Fruit fly (Drosophila melanogaster) whole organism, embryonic: ENCODE measurements around the gene COX5B.

Source experiments
- Blimp-1 ChIP-seq: fragments of 200-800 bp; sonication (Bioruptor generic); optimal IDR thresholded peaks from 3 replicates; lab custom pipeline; 2018; ENCODE audit warnings: missing biosample characterization, missing genetic modification characterization, mild to moderate bottlenecking, moderate library complexity, missing genetic modification reagents
- CG10431 ChIP-seq: fragments of 200-800 bp; sonication (Bioruptor generic); optimal IDR thresholded peaks from 3 replicates; lab custom pipeline; 2018; ENCODE audit warnings: missing biosample characterization, mild to moderate bottlenecking, missing genetic modification characterization
- CG10654 ChIP-seq: fragments of 200-800 bp; sonication (Bioruptor generic); optimal IDR thresholded peaks from 2 replicates; lab custom pipeline; 2016; ENCODE audit warnings: missing biosample characterization, missing genetic modification characterization
- CG10959 ChIP-seq: fragments of 200-800 bp; sonication (Bioruptor generic); IDR thresholded peaks from 2 replicates; pipeline ENCODE4 v1.3.6; 2022; ENCODE audit warnings: missing biosample characterization, missing genetic modification characterization
- CG11723 ChIP-seq: fragments of 200-800 bp; sonication (Bioruptor generic); optimal IDR thresholded peaks from 2 replicates; lab custom pipeline; 2017; ENCODE audit warnings: missing biosample characterization, mild to moderate bottlenecking, missing genetic modification characterization
- CG12659 ChIP-seq: fragments of 200-800 bp; sonication (Bioruptor generic); optimal IDR thresholded peaks from 3 replicates; lab custom pipeline; 2017; ENCODE audit warnings: mild to moderate bottlenecking, missing biosample characterization, missing genetic modification reagents, missing genetic modification characterization
- CG12769 ChIP-seq: fragments of 200-800 bp; sonication (Bioruptor generic); optimal IDR thresholded peaks from 2 replicates; lab custom pipeline; 2019; ENCODE audit warnings: missing biosample characterization, mild to moderate bottlenecking, missing genetic modification characterization, moderate library complexity
- CG13775 ChIP-seq: fragments of 200-800 bp; sonication (Bioruptor generic); optimal IDR thresholded peaks from 3 replicates; lab custom pipeline; 2017; ENCODE audit warnings: missing biosample characterization, mild to moderate bottlenecking, missing genetic modification characterization
- CG15696 ChIP-seq: fragments of 200-800 bp; sonication (Bioruptor generic); optimal IDR thresholded peaks from 2 replicates; lab custom pipeline; 2019; ENCODE audit warnings: missing biosample characterization, mild to moderate bottlenecking, missing genetic modification characterization, moderate library complexity
- CG17361 ChIP-seq: fragments of 200-800 bp; sonication (Bioruptor generic); IDR thresholded peaks from 3 replicates; pipeline ENCODE4 v1.3.6; 2022; ENCODE audit warnings: missing biosample characterization, missing genetic modification characterization
- CG17385 ChIP-seq: fragments of 200-800 bp; sonication (Bioruptor generic); optimal IDR thresholded peaks from 3 replicates; lab custom pipeline; 2018; ENCODE audit warnings: missing biosample characterization, mild to moderate bottlenecking, missing genetic modification characterization
- CG17829 ChIP-seq: fragments of 200-800 bp; optimal IDR thresholded peaks from 2 replicates; lab custom pipeline; 2019; ENCODE audit warnings: missing biosample characterization, mild to moderate bottlenecking, missing genetic modification characterization, moderate library complexity
- CG18599 ChIP-seq: fragments of 200-800 bp; sonication (Bioruptor generic); optimal IDR thresholded peaks from 3 replicates; lab custom pipeline; 2017; ENCODE audit warnings: missing biosample characterization, missing genetic modification characterization, mild to moderate bottlenecking, moderate library complexity, missing genetic modification reagents
- CG2116 ChIP-seq: fragments of 200-800 bp; sonication (Bioruptor generic); optimal IDR thresholded peaks from 3 replicates; lab custom pipeline; 2018; ENCODE audit warnings: missing biosample characterization, mild to moderate bottlenecking, missing genetic modification characterization
- CG2678 ChIP-seq: fragments of 200-800 bp; sonication (Bioruptor generic); optimal IDR thresholded peaks from 3 replicates; lab custom pipeline; 2019; ENCODE audit warnings: missing biosample characterization, mild to moderate bottlenecking, missing genetic modification characterization, moderate library complexity
- CG30020 ChIP-seq: fragments of 200-800 bp; optimal IDR thresholded peaks from 2 replicates; lab custom pipeline; 2019; ENCODE audit warnings: missing biosample characterization, mild to moderate bottlenecking, missing genetic modification characterization, moderate library complexity
- CG3407 ChIP-seq: fragments of 200-800 bp; sonication (Bioruptor generic); optimal IDR thresholded peaks from 2 replicates; lab custom pipeline; 2018; ENCODE audit warnings: missing biosample characterization, mild to moderate bottlenecking, missing genetic modification characterization
- CG5245 ChIP-seq: fragments of 200-800 bp; sonication (Bioruptor generic); optimal IDR thresholded peaks from 3 replicates; lab custom pipeline; 2016; ENCODE audit warnings: missing biosample characterization, missing genetic modification characterization
- CG6654 ChIP-seq: fragments of 200-800 bp; sonication (Bioruptor generic); optimal IDR thresholded peaks from 2 replicates; lab custom pipeline; 2017; ENCODE audit warnings: missing biosample characterization, mild to moderate bottlenecking, missing genetic modification characterization
- CG6765 ChIP-seq: fragments of 200-800 bp; sonication (Bioruptor generic); optimal IDR thresholded peaks from 3 replicates; lab custom pipeline; 2017; ENCODE audit warnings: missing biosample characterization, mild to moderate bottlenecking, missing genetic modification characterization
- CG6813 ChIP-seq: fragments of 200-800 bp; sonication (Bioruptor generic); optimal IDR thresholded peaks from 2 replicates; lab custom pipeline; 2017; ENCODE audit warnings: missing biosample characterization, missing genetic modification characterization, mild to moderate bottlenecking, moderate library complexity, missing genetic modification reagents
- CG7928 ChIP-seq: fragments of 200-800 bp; sonication (Bioruptor generic); optimal IDR thresholded peaks from 2 replicates; lab custom pipeline; 2017; ENCODE audit warnings: missing biosample characterization, mild to moderate bottlenecking, missing genetic modification characterization
- CG8924 ChIP-seq: fragments of 200-800 bp; optimal IDR thresholded peaks from 3 replicates; lab custom pipeline; 2019; ENCODE audit warnings: missing biosample characterization, mild to moderate bottlenecking, missing genetic modification characterization, moderate library complexity
- CG9437 ChIP-seq: fragments of 200-800 bp; sonication (Bioruptor generic); optimal IDR thresholded peaks from 2 replicates; lab custom pipeline; 2018; ENCODE audit warnings: missing biosample characterization, mild to moderate bottlenecking, missing genetic modification characterization
- CG9817 ChIP-seq: fragments of 200-800 bp; sonication (Bioruptor generic); optimal IDR thresholded peaks from 2 replicates; lab custom pipeline; 2018; ENCODE audit warnings: missing biosample characterization, mild to moderate bottlenecking, missing genetic modification characterization, moderate library complexity
- Chrac-16 ChIP-seq: fragments of 200-800 bp; sonication (Bioruptor generic); optimal IDR thresholded peaks from 3 replicates; lab custom pipeline; 2016; ENCODE audit warnings: missing biosample characterization, missing genetic modification characterization
- HLHmδ ChIP-seq: fragments of 200-800 bp; sonication (Bioruptor generic); optimal IDR thresholded peaks from 2 replicates; lab custom pipeline; 2018; ENCODE audit warnings: missing biosample characterization, mild to moderate bottlenecking, missing genetic modification characterization, moderate library complexity
- MTF-1 ChIP-seq: fragments of 200-800 bp; sonication (Bioruptor generic); optimal IDR thresholded peaks from 2 replicates; lab custom pipeline; 2018; ENCODE audit warnings: missing biosample characterization, mild to moderate bottlenecking, missing genetic modification characterization, borderline replicate concordance
- Nf-YA ChIP-seq: fragments of 200-800 bp; sonication (Bioruptor generic); IDR thresholded peaks from 2 replicates; pipeline ENCODE4 v1.3.6; 2022; ENCODE audit warnings: missing biosample characterization, missing genetic modification characterization
- Sry-β ChIP-seq: fragments of 200-800 bp; sonication (Bioruptor generic); optimal IDR thresholded peaks from 2 replicates; lab custom pipeline; 2018; ENCODE audit warnings: missing biosample characterization, mild to moderate bottlenecking, missing genetic modification characterization, moderate library complexity
- bbx ChIP-seq: fragments of 200-800 bp; sonication (Bioruptor generic); IDR thresholded peaks from 2 replicates; pipeline ENCODE4 v1.3.6; 2022; ENCODE audit warnings: missing biosample characterization, missing genetic modification characterization; ENCODE audit not compliant: partially characterized antibody
- cas ChIP-seq: fragments of 200-800 bp; sonication (Bioruptor generic); IDR thresholded peaks from 2 replicates; pipeline ENCODE4 v1.3.6; 2022; ENCODE audit warnings: missing biosample characterization, missing genetic modification characterization
- cg ChIP-seq: fragments of 200-800 bp; sonication (Bioruptor generic); optimal IDR thresholded peaks from 3 replicates; lab custom pipeline; 2019; ENCODE audit warnings: missing biosample characterization, mild to moderate bottlenecking, missing genetic modification characterization, moderate library complexity
- dan ChIP-seq: fragments of 200-800 bp; sonication (Bioruptor generic); IDR thresholded peaks from 2 replicates; pipeline ENCODE4 v1.3.6; 2022; ENCODE audit warnings: missing biosample characterization, missing genetic modification characterization
- dimm ChIP-seq: fragments of 200-800 bp; sonication (Bioruptor generic); IDR thresholded peaks from 2 replicates; pipeline ENCODE4 v1.3.6; 2022; ENCODE audit warnings: missing biosample characterization, missing genetic modification characterization
- dmrt11E ChIP-seq: fragments of 200-800 bp; sonication (Bioruptor generic); optimal IDR thresholded peaks from 3 replicates; lab custom pipeline; 2018; ENCODE audit warnings: missing biosample characterization, mild to moderate bottlenecking, missing genetic modification characterization, moderate library complexity
- dmrt99B ChIP-seq: fragments of 200-800 bp; sonication (Bioruptor generic); optimal IDR thresholded peaks from 2 replicates; lab custom pipeline; 2018; ENCODE audit warnings: missing biosample characterization, mild to moderate bottlenecking, missing genetic modification characterization, moderate library complexity
- fd102C ChIP-seq: fragments of 200-800 bp; sonication (Bioruptor generic); optimal IDR thresholded peaks from 2 replicates; lab custom pipeline; 2018; ENCODE audit warnings: missing biosample characterization, mild to moderate bottlenecking, missing genetic modification characterization, moderate library complexity
- gcm ChIP-seq: fragments of 200-800 bp; sonication (Bioruptor generic); optimal IDR thresholded peaks from 2 replicates; lab custom pipeline; 2019; ENCODE audit warnings: missing biosample characterization, mild to moderate bottlenecking, missing genetic modification characterization, moderate library complexity
- gem ChIP-seq: fragments of 200-800 bp; sonication (Bioruptor generic); optimal IDR thresholded peaks from 2 replicates; lab custom pipeline; 2019; ENCODE audit warnings: missing biosample characterization, mild to moderate bottlenecking, missing genetic modification characterization, moderate library complexity
- gsb ChIP-seq: fragments of 200-800 bp; sonication (Bioruptor generic); IDR thresholded peaks from 2 replicates; pipeline ENCODE4 v1.3.6; 2022; ENCODE audit warnings: missing biosample characterization, missing genetic modification characterization
- knrl ChIP-seq: fragments of 200-800 bp; sonication (Bioruptor generic); IDR thresholded peaks from 3 replicates; pipeline ENCODE4 v1.3.6; 2022; ENCODE audit warnings: missing biosample characterization, missing genetic modification characterization; ENCODE audit not compliant: partially characterized antibody
- lola ChIP-seq, 3 experiments: fragments of >200 bp in 2 of 3; fragments of 200-800 bp in 1 of 3; sonication (Bioruptor generic) in 1 of 3; optimal IDR thresholded peaks; 2 replicates each; lab custom pipeline; 2017 to 2019; ENCODE audit warnings: missing biosample characterization in 3 of 3, missing genetic modification characterization in 3 of 3, mild to moderate bottlenecking in 1 of 3, moderate library complexity in 1 of 3
- mld ChIP-seq: fragments of 200-800 bp; sonication (Bioruptor generic); IDR thresholded peaks from 3 replicates; pipeline ENCODE4 v1.3.6; 2022; ENCODE audit warnings: missing biosample characterization, missing genetic modification characterization; ENCODE audit not compliant: partially characterized antibody
- nmo ChIP-seq: fragments of 200-800 bp; sonication (Bioruptor generic); optimal IDR thresholded peaks from 2 replicates; lab custom pipeline; 2018; ENCODE audit warnings: missing biosample characterization, mild to moderate bottlenecking, missing genetic modification characterization, moderate library complexity
- repo ChIP-seq: fragments of 200-800 bp; sonication (Bioruptor generic); optimal IDR thresholded peaks from 2 replicates; lab custom pipeline; 2016; ENCODE audit warnings: missing biosample characterization, missing genetic modification characterization
- run ChIP-seq: fragments of 200-800 bp; sonication (Bioruptor generic); optimal IDR thresholded peaks from 3 replicates; lab custom pipeline; 2018; ENCODE audit warnings: missing biosample characterization, mild to moderate bottlenecking, missing genetic modification characterization
- sens ChIP-seq: fragments of 200-800 bp; sonication (Bioruptor generic); peaks from one replicate; lab custom pipeline; 2016; ENCODE audit warnings: missing biosample characterization, missing genetic modification characterization
- so ChIP-seq: fragments of 200-800 bp; sonication (Bioruptor generic); IDR thresholded peaks from 3 replicates; pipeline ENCODE4 v1.3.6; 2022; ENCODE audit warnings: missing biosample characterization, missing genetic modification characterization
- sug ChIP-seq: fragments of 200-800 bp; optimal IDR thresholded peaks from 2 replicates; lab custom pipeline; 2019; ENCODE audit warnings: missing biosample characterization, mild to moderate bottlenecking, missing genetic modification characterization, moderate library complexity

The COX5B gene

dm6 chr2L:6508666-6509065 lies 48.9 kb upstream of the COX5B start (continued):
- TF ChIP-seq MTF-1 (no peak), CG15696 (tag; lab: Kevin White, UChicago) (peak; percentile 19), fd102C (GFP tag; lab: Kevin White, UChicago) (no peak), sug (tag; lab: Kevin White, UChicago) (no peak), lola (GFP tag; optimal IDR thresholded peaks at IDR 0.05; lab: Kevin White, UChicago) (peak in 1 of 3 experiments; percentile 30), bbx (GFP tag; lab: Robert Waterston, UW) (no peak), gem (tag; lab: Kevin White, UChicago) (peak; percentile 69), CG8924 (peak; percentile 36), gcm (GFP tag; lab: Kevin White, UChicago) (peak; percentile 12), nmo (GFP tag; lab: Kevin White, UChicago) (peak; percentile 40), CG2678 (peak; percentile 40), Chrac-16 (GFP tag; lab: Kevin White, UChicago) (no peak), sens (GFP tag; lab: Kevin White, UChicago) (peak; percentile 0), CG9817 (tag; lab: Kevin White, UChicago) (no peak), mld (GFP tag; lab: Robert Waterston, UW) (no peak), dmrt11E (tag; lab: Kevin White, UChicago) (peak; percentile 46), CG12769 (tag; lab: Kevin White, UChicago) (no peak), CG11723 (GFP tag; lab: Kevin White, UChicago) (no peak), cas (GFP tag; lab: Robert Waterston, UW) (no peak), CG6654 (GFP tag; lab: Kevin White, UChicago) (no peak), CG13775 (GFP tag; lab: Kevin White, UChicago) (no peak), CG12659 (no peak), CG17385 (GFP tag; lab: Kevin White, UChicago) (peak; percentile 29), gsb (no peak), CG30020 (no peak), CG6813 (GFP tag; lab: Kevin White, UChicago) (no peak), CG6765 (GFP tag; lab: Kevin White, UChicago) (no peak), dan (no peak), repo (GFP tag; lab: Kevin White, UChicago) (no peak), so (GFP tag; lab: Robert Waterston, UW) (no peak), CG10431 (GFP tag; lab: Kevin White, UChicago) (no peak), Nf-YA (GFP tag; lab: Robert Waterston, UW) (no peak), run (tag; lab: Kevin White, UChicago) (no peak), CG3407 (GFP tag; lab: Kevin White, UChicago) (peak; percentile 6), CG17829 (peak; percentile 16), HLHmδ (GFP tag; lab: Kevin White, UChicago) (no peak), knrl (GFP tag; lab: Robert Waterston, UW) (no peak), CG5245 (GFP tag; lab: Kevin White, UChicago) (no peak), CG10959 (GFP tag; lab: Robert Waterston, UW) (no peak), Blimp-1 (GFP tag; lab: Kevin White, UChicago) (peak; percentile 40), CG10654 (GFP tag; lab: Kevin White, UChicago) (no peak), CG7928 (no peak), CG9437 (peak; percentile 8), dimm (GFP tag; lab: Robert Waterston, UW) (no peak), CG17361 (peak; percentile 28; the same call in 1 of the 3 replicates), CG2116 (GFP tag; lab: Kevin White, UChicago) (no peak), cg (GFP tag; lab: Kevin White, UChicago) (no peak), CG18599 (GFP tag; lab: Kevin White, UChicago) (no peak), Sry-β (GFP tag; lab: Kevin White, UChicago) (no peak), dmrt99B (tag; lab: Kevin White, UChicago) (peak; percentile 55)
